Worm (Caenorhabditis elegans) whole organism, mixed stage, embryonic: Measurements from ENCODE around the gene jmjd-1.1.

Source experiments
- M03D4.4 ChIP-seq: sonication (generic microtip); optimal IDR thresholded peaks from 2 replicates; lab custom pipeline; 2017; ENCODE audit warnings: mild to moderate bottlenecking, missing genetic modification characterization, missing compliant biosample characterization
- blmp-1 ChIP-seq: fragments of 150-350 bp; optimal IDR thresholded peaks from 2 replicates; lab custom pipeline; 2014; ENCODE audit warnings: missing biosample characterization, missing genetic modification characterization
- ceh-39 ChIP-seq: fragments of 150-350 bp; optimal IDR thresholded peaks from 2 replicates; lab custom pipeline; 2014; ENCODE audit warnings: missing biosample characterization, missing genetic modification characterization
- ceh-83 ChIP-seq: fragments of 200-800 bp; sonication (Bioruptor generic); optimal IDR thresholded peaks from 2 replicates; lab custom pipeline; 2018; ENCODE audit warnings: mild to moderate bottlenecking, missing genetic modification characterization, missing compliant biosample characterization
- ces-1 ChIP-seq: fragments of 150-350 bp; optimal IDR thresholded peaks from 2 replicates; lab custom pipeline; 2014; ENCODE audit warnings: missing biosample characterization, missing genetic modification reagents, missing genetic modification characterization
- elt-1 ChIP-seq: sonication (generic microtip); optimal IDR thresholded peaks from 2 replicates; lab custom pipeline; 2017; ENCODE audit warnings: missing genetic modification characterization, mild to moderate bottlenecking, missing compliant biosample characterization, antibody characterized with exemption, moderate library complexity, borderline replicate concordance; ENCODE audit not compliant: insufficient read depth
- elt-3 ChIP-seq: fragments of 150-350 bp; optimal IDR thresholded peaks from 2 replicates; lab custom pipeline; 2014; ENCODE audit warnings: missing biosample characterization, missing genetic modification characterization
- flh-1 ChIP-seq: fragments of 200-800 bp; sonication (Bioruptor generic); optimal IDR thresholded peaks from 2 replicates; lab custom pipeline; 2018; ENCODE audit warnings: mild to moderate bottlenecking, missing genetic modification characterization, moderate library complexity, missing compliant biosample characterization
- ham-2 ChIP-seq: fragments of 200-800 bp; sonication (Bioruptor generic); optimal IDR thresholded peaks from 2 replicates; lab custom pipeline; 2018; ENCODE audit warnings: mild to moderate bottlenecking, missing genetic modification characterization, missing compliant biosample characterization
- lin-13 ChIP-seq: fragments of 150-350 bp; optimal IDR thresholded peaks from 2 replicates; lab custom pipeline; 2014; ENCODE audit warnings: missing biosample characterization, missing genetic modification characterization
- lin-32 ChIP-seq: fragments of 200-800 bp; sonication (Bioruptor generic); optimal IDR thresholded peaks from 2 replicates; lab custom pipeline; 2018; ENCODE audit warnings: mild to moderate bottlenecking, missing genetic modification characterization, missing compliant biosample characterization
- lsy-2 ChIP-seq: fragments of 150-350 bp; optimal IDR thresholded peaks from 2 replicates; lab custom pipeline; 2014; ENCODE audit warnings: missing biosample characterization, missing genetic modification characterization
- mab-5 ChIP-seq: fragments of 150-350 bp; optimal IDR thresholded peaks from 2 replicates; lab custom pipeline; 2014; ENCODE audit warnings: missing biosample characterization, missing genetic modification characterization
- mep-1 ChIP-seq: fragments of 150-350 bp; optimal IDR thresholded peaks from 2 replicates; lab custom pipeline; 2017; ENCODE audit warnings: missing biosample characterization, missing genetic modification reagents, missing genetic modification characterization, inconsistent platforms
- mls-2 ChIP-seq: sonication (generic microtip); optimal IDR thresholded peaks from 2 replicates; lab custom pipeline; 2016; ENCODE audit warnings: mild to moderate bottlenecking, missing genetic modification characterization, moderate library complexity, missing compliant biosample characterization
- nhr-12 ChIP-seq: fragments of 150-350 bp; optimal IDR thresholded peaks from 2 replicates; lab custom pipeline; 2014; ENCODE audit warnings: missing biosample characterization, missing genetic modification characterization
- nhr-237 ChIP-seq: fragments of 150-350 bp; optimal IDR thresholded peaks from 2 replicates; lab custom pipeline; 2014; ENCODE audit warnings: missing biosample characterization, missing genetic modification characterization
- nhr-28 ChIP-seq: fragments of 150-350 bp; optimal IDR thresholded peaks from 2 replicates; lab custom pipeline; 2014; ENCODE audit warnings: missing biosample characterization, missing genetic modification characterization
- nhr-76 ChIP-seq: sonication (generic microtip); optimal IDR thresholded peaks from 2 replicates; lab custom pipeline; 2017; ENCODE audit warnings: missing biosample characterization, missing genetic modification characterization
- pha-4 ChIP-seq: fragments of 150-350 bp; optimal IDR thresholded peaks from 2 replicates; lab custom pipeline; 2018; ENCODE audit warnings: missing biosample characterization, missing genetic modification reagents, missing genetic modification characterization
- sem-2 ChIP-seq: fragments of 200-800 bp; sonication (Bioruptor generic); optimal IDR thresholded peaks from 2 replicates; lab custom pipeline; 2018; ENCODE audit warnings: mild to moderate bottlenecking, missing genetic modification characterization, missing compliant biosample characterization
- sptf-1 ChIP-seq: sonication (generic microtip); optimal IDR thresholded peaks from 2 replicates; lab custom pipeline; 2017; ENCODE audit warnings: mild to moderate bottlenecking, missing genetic modification characterization, moderate library complexity, missing compliant biosample characterization
- tbx-8 ChIP-seq: fragments of 200-800 bp; sonication (Bioruptor generic); optimal IDR thresholded peaks from 2 replicates; lab custom pipeline; 2018; ENCODE audit warnings: mild to moderate bottlenecking, missing genetic modification characterization, moderate library complexity, missing compliant biosample characterization
- unc-120 ChIP-seq: sonication (generic microtip); optimal IDR thresholded peaks from 2 replicates; lab custom pipeline; 2017; ENCODE audit warnings: missing genetic modification characterization, missing compliant biosample characterization; ENCODE audit not compliant: poor library complexity, severe bottlenecking
- unc-39 ChIP-seq: fragments of 150-350 bp; optimal IDR thresholded peaks from 2 replicates; lab custom pipeline; 2014; ENCODE audit warnings: missing biosample characterization, missing genetic modification characterization
- unc-62 ChIP-seq: fragments of 150-350 bp; optimal IDR thresholded peaks from 2 replicates; lab custom pipeline; 2014; ENCODE audit warnings: missing biosample characterization, missing genetic modification reagents, missing genetic modification characterization
- zip-8 ChIP-seq: fragments of 150-350 bp; optimal IDR thresholded peaks from 2 replicates; lab custom pipeline; 2014; ENCODE audit warnings: missing biosample characterization, missing genetic modification characterization

Gene jmjd-1.1

DNA sequence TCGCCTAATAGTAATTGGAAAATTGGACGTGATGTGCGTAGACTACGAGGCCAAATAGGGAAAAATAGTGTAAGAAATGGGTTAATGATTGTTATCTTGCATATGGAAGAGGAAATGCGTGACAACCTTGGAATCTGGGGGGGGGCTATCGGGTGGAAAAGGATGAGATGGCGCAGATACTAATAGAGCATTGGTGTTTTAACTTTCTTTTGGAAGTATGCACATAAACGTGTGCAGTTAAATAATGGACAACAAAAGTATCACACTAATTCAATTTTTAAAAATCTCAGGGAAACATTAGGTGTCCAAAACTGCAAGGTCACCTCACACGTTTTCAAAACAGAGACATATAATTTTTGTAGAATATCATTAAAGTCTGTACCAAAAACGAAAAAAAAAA, 13.5 kb downstream of the jmjd-1.1 start, which contains the start of gene Y6D1A.2:
Gene Y6D1A.2 (minus strand): TSS at position 101 of the 400 bp plus-strand sequence.
- TF ChIP-seq mep-1 (tag; lab: Kevin White, UChicago) (no peak), elt-1 (peak; percentile 50), nhr-76 (no peak), unc-120 (tag; lab: Kevin White, UChicago) (no peak)

DNA sequence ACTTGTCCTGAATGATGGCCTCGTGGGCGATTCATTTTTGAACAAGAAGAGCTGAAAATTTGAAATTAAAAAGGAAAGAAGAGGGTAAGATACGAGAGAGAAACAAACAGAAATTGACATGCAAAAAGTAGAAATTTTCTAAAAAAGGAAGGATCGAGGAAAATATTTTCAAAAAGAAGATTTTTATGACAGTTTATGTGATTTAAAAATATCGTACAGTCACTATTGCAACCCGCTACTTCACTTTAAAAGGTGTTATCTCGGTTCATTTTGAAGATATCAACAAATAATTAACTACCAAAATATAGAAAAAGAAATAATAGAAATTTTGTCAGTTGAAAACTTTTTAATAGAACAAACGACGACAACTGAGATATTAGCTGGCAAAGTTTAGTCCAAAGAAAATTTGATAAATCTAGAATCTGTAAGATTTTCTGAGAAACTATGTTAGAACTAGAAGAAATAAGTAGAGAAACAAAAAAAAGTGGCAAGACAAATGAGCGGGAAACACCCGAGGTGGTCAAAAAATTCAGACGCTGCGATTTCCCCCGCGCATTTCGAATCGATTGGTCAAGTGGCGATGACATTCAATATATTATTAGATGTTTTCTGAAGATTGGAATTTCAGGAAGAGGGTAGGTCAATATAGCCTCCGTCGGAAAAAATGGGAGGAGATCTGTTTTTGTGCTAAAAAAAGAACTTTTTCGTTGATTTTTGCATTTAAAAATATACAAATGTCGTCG, 17.4 kb downstream of the jmjd-1.1 start, which contains the start of gene Y6D1A.1:
Gene Y6D1A.1 (minus strand): TSS at position 51 of the 743 bp plus-strand sequence.
- no peak for TF ChIP-seq M03D4.4 (tag; lab: Kevin White, UChicago)
- TF ChIP-seq ceh-39: no peak
- TF ChIP-seq, all 35 proteins: peak for 0

ce11 chrII:11829920-11830319, 23.6 kb downstream of the jmjd-1.1 start, which contains the start of gene pes-5:
Gene pes-5 (minus strand): TSS chrII:11830020.
- TF ChIP-seq sptf-1 (tag; lab: Kevin White, UChicago): no peak
- no peak for TF ChIP-seq nhr-28 (tag; lab: Kevin White, UChicago)
- TF ChIP-seq mab-5 (tag; lab: Kevin White, UChicago): no peak
- TF ChIP-seq tbx-8 (GFP tag; lab: Kevin White, UChicago): no peak
- no peak for TF ChIP-seq mls-2 (tag; lab: Kevin White, UChicago)
- no peak for TF ChIP-seq lsy-2 (tag; lab: Kevin White, UChicago)
- TF ChIP-seq nhr-12 (tag; lab: Kevin White, UChicago): no peak
- no peak for TF ChIP-seq nhr-76

- TF ChIP-seq mab-5 (tag; lab: Kevin White, UChicago): peak; percentile 54
- TF ChIP-seq blmp-1 (tag; lab: Kevin White, UChicago): no peak
- peak; percentile 38 for TF ChIP-seq unc-62 (GFP tag; lab: Kevin White, UChicago)
- TF ChIP-seq nhr-12 (tag; lab: Kevin White, UChicago): no peak
- no peak for TF ChIP-seq lsy-2 (tag; lab: Kevin White, UChicago)
- no peak for TF ChIP-seq ham-2
- no peak for TF ChIP-seq unc-39
These were observed 24.2 kb downstream of the jmjd-1.1 start for ce11 chrII:11830601-11831000.

- no peak for TF ChIP-seq nhr-237 (tag; lab: Kevin White, UChicago)
- no peak for TF ChIP-seq M03D4.4 (tag; lab: Kevin White, UChicago)
- TF ChIP-seq lin-32 (GFP tag; lab: Kevin White, UChicago): no peak
- no peak for TF ChIP-seq lin-13 (tag; lab: Kevin White, UChicago)
These were observed 26.1 kb downstream of the jmjd-1.1 start, which contains the start of gene clec-144 for ce11 chrII:11832475-11832874. Gene clec-144 (minus strand): TSS chrII:11832575.

- TF ChIP-seq nhr-237 (tag; lab: Kevin White, UChicago) (no peak), lin-13 (tag; lab: Kevin White, UChicago) (no peak), sem-2 (GFP tag; lab: Kevin White, UChicago) (no peak), elt-1 (no peak), flh-1 (GFP tag; lab: Kevin White, UChicago) (no peak), zip-8 (tag; lab: Kevin White, UChicago) (no peak), pha-4 (tag; lab: Kevin White, UChicago) (no peak), elt-3 (tag; lab: Kevin White, UChicago) (no peak), tbx-8 (GFP tag; lab: Kevin White, UChicago) (no peak), mls-2 (tag; lab: Kevin White, UChicago) (no peak), ceh-83 (GFP tag; lab: Kevin White, UChicago) (no peak), mab-5 (tag; lab: Kevin White, UChicago) (no peak), ceh-39 (no peak), ces-1 (GFP tag; lab: Kevin White, UChicago) (no peak), lin-32 (GFP tag; lab: Kevin White, UChicago) (no peak), nhr-12 (tag; lab: Kevin White, UChicago) (no peak)
These were observed 28.9 kb downstream of the jmjd-1.1 start, which contains the start of gene T27D12.6 for ce11 chrII:11835208-11835607. Gene T27D12.6 (plus strand): TSS chrII:11835508.
